Fruit fly (Drosophila melanogaster): ENCODE data around the gene CG4928.

Gene CG4928

DNA sequence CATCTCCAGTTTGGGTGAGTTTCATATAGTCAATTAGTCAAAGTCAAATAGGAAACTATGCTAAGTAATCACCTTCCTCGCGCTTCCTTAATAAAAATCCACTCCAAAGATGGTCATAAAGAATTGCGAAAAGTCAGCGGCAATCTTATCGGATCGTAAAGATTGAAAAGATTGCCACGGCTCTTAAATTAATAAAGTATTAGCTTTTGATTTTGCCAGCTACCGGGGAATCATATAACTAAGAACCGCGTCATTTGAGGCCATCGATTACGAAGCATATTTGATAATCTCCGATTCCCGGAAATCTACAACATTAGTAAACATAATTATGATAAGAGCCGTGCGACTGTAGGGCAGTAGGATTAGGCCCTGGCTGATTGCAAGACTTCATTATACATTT is 21.4 kb downstream of the CG4928 start:
- peak; percentile 69 for TF ChIP-seq noc (tag; optimal IDR thresholded peaks at IDR 0.05)

dm6 chrX:16936689-16937088 is 23.7 kb downstream of the CG4928 start:
- no peak for TF ChIP-seq noc (tag; optimal IDR thresholded peaks at IDR 0.05)

DNA sequence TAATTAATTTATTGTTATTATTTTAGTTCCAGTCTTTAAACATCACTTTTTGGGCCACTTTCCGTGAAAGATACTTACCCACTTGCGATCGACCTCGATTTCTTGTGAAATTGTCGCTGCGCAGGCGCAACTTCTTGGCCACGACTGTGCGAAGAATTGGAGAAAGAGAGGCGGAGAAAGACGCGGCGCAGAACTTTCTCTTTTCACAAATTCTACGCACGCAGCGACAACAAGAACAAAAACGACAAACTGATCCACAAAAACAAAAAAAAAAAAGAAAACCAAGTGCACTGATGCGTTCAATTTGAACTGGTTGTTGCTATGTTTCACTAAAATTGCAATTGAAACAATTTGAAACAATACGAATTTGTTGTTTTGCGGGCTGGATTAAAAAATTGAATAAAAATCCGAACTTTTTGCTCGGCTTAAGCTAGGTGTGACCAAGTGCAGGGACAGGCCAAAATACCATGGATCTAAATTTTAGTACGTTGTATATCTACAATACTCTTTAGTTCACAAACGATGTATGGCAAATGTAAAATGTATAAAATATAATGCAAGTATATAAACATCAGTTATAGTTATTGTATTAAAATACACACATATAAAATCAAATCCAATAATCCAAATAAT is 27.6 kb downstream of the CG4928 start, which contains the start of gene wus:
Gene wus, minus strand, starts transcription at position 448 of the 633 bp plus-strand sequence.
- TF ChIP-seq noc (tag; optimal IDR thresholded peaks at IDR 0.05), result no peak

- peak; percentile 9 for TF ChIP-seq noc (tag; optimal IDR thresholded peaks at IDR 0.05)
Measured at dm6 chrX:16942735-16943514, 29.9 kb downstream of the CG4928 start, which contains the start of the genes CG13001 and RhoGAP15B. CG13001 (minus strand) TSS chrX:16942871. RhoGAP15B (plus strand) TSS chrX:16943290.

- no peak for TF ChIP-seq noc (tag; optimal IDR thresholded peaks at IDR 0.05)
Measured at dm6 chrX:16943515-16943850, 30.5 kb downstream of the CG4928 start.

dm6 chrX:16944049-16944532 is 31.1 kb downstream of the CG4928 start:
- TF ChIP-seq noc (tag; optimal IDR thresholded peaks at IDR 0.05), result peak; percentile 94

dm6 chrX:16945414-16945813 is 32.4 kb downstream of the CG4928 start:
- TF ChIP-seq noc (tag; optimal IDR thresholded peaks at IDR 0.05), result no peak

- peak; percentile 10 for TF ChIP-seq noc (tag; optimal IDR thresholded peaks at IDR 0.05)
Measured at dm6 chrX:16946604-16947003, 33.6 kb downstream of the CG4928 start.

DNA sequence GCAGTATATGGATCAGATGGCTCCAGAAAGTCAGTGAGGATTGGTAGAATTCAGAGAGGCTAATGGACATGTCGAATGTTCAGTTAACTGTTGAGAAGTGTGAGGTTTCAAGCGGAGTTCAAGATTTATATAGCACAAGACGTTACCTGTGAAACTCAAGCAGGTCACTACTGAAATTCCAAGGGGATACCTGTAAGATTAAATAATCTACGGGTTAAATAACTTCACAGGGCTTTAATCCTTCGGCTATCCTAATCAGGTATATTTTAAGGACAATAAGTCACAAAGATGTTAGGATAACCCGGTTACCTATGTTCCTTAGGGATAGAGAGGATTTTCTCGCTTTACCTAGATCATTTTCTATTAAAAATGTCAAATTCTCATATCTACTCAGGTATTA is 35.4 kb downstream of the CG4928 start, which contains the start of gene CG13000:
Gene CG13000, minus strand, starts transcription at position 101 of the 400 bp plus-strand sequence.
- TF ChIP-seq noc (tag; optimal IDR thresholded peaks at IDR 0.05), result no peak

DNA sequence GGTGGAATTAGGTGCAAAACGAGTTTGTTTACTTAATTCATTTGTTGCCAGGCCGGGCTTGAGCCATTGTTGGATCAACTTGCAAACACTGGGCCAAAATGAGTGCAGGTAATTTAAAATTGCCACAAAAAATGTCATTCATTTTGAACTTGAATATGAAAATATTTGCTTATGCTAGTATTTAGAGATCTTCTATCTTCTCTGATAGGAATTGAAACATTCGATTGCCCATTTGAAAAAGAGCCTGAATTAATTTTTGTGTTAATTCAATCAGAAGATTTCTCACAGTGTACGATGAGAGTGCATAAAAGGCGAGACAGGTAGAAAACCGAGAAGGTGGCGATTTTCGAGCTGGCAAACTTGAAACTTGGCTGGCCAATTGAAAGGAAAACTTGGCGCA is 53.6 kb downstream of the CG4928 start:
- peak; percentile 28 for TF ChIP-seq noc (tag; optimal IDR thresholded peaks at IDR 0.05)

DNA sequence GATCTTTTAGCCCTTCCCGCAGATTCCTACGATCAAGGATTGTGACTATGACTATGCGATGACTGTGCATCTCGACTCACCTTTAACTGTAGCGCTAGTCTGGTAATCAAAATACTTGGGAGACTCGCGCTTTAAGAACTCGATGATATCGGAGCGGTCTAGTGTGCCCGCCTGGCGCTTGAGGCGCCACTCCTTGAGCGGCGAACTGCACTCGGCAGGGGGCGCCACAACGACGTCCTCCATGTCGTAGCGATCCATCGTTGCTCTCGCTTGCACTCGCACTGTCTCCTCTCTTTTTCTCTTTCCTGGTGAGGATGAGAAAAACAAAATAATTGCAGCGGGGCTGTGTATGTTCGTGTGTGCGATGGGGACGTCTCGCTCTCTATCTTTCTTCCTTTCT is 54.4 kb downstream of the CG4928 start:
- no peak for TF ChIP-seq noc (tag; optimal IDR thresholded peaks at IDR 0.05)

DNA sequence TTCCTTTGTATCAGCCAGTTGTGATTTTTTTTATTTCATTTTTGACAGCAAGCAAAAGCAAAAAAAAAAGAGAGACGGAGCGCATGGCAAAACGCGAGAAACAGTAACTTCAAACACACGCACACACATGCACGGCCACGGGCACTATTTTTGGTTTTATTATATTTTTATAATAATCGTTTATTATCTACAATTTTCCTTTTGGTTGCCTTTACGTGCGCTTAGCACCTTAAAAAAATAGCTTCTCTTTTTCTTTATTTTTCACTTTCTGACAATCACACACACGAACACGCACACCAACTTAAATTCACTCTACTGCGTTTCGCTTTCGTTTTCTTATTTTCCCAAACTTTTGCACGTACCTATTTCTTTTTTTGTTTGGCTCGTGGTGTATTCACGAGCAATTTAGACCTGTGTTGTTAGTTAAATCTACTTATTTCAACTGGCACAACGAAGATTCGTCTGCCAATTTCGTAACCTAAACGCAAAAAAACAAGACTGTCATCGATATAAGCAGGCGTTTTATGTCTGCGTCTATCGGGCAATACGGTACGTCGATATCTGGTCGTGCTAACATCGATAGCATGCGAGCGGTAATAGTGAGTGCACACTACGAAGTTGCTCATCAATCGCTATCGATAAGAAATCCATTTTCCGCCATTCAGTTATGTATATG is 55.3 kb downstream of the CG4928 start, which contains the start of gene Ubr1:
Gene Ubr1, minus strand, starts transcription at position 532 of the 676 bp plus-strand sequence.
- no peak for TF ChIP-seq noc (tag; optimal IDR thresholded peaks at IDR 0.05)

- no peak for TF ChIP-seq noc (tag; optimal IDR thresholded peaks at IDR 0.05)
Measured at dm6 chrX:16986928-16987327, 73.9 kb downstream of the CG4928 start.

Measured in whole organism, larva.